Worm (Caenorhabditis elegans) whole organism, L3 larva: ENCODE measurements around the gene flp-18.

Experiments
- aly-2 ChIP-seq: fragments of 150-350 bp; optimal IDR thresholded peaks from 2 replicates; lab custom pipeline; 2014; ENCODE audit warnings: missing biosample characterization, missing genetic modification characterization
- nhr-28 ChIP-seq: fragments of 150-350 bp; optimal IDR thresholded peaks from 2 replicates; lab custom pipeline; 2014; ENCODE audit warnings: missing biosample characterization, missing genetic modification characterization
- zag-1 ChIP-seq: fragments of 150-350 bp; optimal IDR thresholded peaks from 2 replicates; lab custom pipeline; 2014; ENCODE audit warnings: missing biosample characterization, missing genetic modification characterization
- ztf-11 ChIP-seq: fragments of 150-350 bp; optimal IDR thresholded peaks from 2 replicates; lab custom pipeline; 2014; ENCODE audit warnings: missing biosample characterization, missing genetic modification characterization

DNA sequence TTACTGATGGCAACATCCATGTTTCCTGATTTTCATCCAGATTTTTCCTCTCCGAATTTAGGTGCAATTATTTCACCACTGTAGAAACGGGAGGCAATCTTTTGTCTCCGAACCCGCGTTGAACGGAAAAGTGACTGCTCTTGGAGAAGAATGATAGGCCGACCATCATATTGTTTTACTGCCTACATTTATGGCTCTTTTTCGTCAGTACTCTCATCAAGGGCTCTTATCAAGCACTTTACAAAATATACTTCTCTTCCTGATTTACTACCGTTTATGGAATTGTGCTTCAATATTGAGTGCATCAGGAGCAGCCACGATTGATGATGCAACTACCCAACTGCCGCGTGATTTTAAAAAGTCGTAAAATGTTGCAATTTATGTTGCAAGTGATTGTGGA lies 36.0 kb upstream of the flp-18 start:
- TF ChIP-seq ztf-11: no peak
- TF ChIP-seq nhr-28 (tag; lab: Kevin White, UChicago): no peak
- TF ChIP-seq aly-2 (tag; lab: Kevin White, UChicago): no peak
- TF ChIP-seq zag-1 (tag; lab: Kevin White, UChicago): no peak
